Worm (Caenorhabditis elegans) whole organism, L4 larva: ENCODE data around the gene rfc-4.

Source experiments
- aha-1 ChIP-seq: fragments of 150-350 bp; peaks from one replicate; lab custom pipeline; 2014; ENCODE audit warnings: missing biosample characterization, missing genetic modification characterization
- dpl-1 ChIP-seq: fragments of 150-350 bp; optimal IDR thresholded peaks from 2 replicates; lab custom pipeline; 2014; ENCODE audit warnings: missing biosample characterization, missing genetic modification reagents, missing genetic modification characterization
- lin-39 ChIP-seq: fragments of 150-350 bp; optimal IDR thresholded peaks from 2 replicates; lab custom pipeline; 2014; ENCODE audit warnings: missing biosample characterization, missing genetic modification reagents, missing genetic modification characterization
- mdl-1 ChIP-seq, 2 experiments: fragments of 150-350 bp in 1 of 2; sonication (generic microtip) in 1 of 2; optimal IDR thresholded peaks; 2 replicates each; lab custom pipeline; 2014 to 2017; ENCODE audit warnings: missing biosample characterization in 2 of 2, missing genetic modification characterization in 2 of 2

- TF ChIP-seq lin-39 (tag; lab: Kevin White, UChicago) (no peak), aha-1 (tag; lab: Kevin White, UChicago) (no peak), dpl-1 (no peak), mdl-1 (tag; optimal IDR thresholded peaks at IDR 0.05; lab: Kevin White, UChicago) (peak in 1 of 2 experiments; percentile 16)
Observed at ce11 chrIII:6991465-6991864, 19.4 kb downstream of the rfc-4 start.
